Fruit fly (Drosophila melanogaster) whole organism, wandering third instar larva: Measurements from ENCODE around the gene bun.

ENCODE experiments used
- CG32264 ChIP-seq: fragments of 200-800 bp; sonication (Bioruptor generic); optimal IDR thresholded peaks from 2 replicates; lab custom pipeline; 2016; ENCODE audit warnings: missing biosample characterization, missing genetic modification characterization
- GATAd ChIP-seq: sonication (Bioruptor generic); optimal IDR thresholded peaks from 2 replicates; lab custom pipeline; 2016; ENCODE audit warnings: missing biosample characterization, missing genetic modification characterization
- Hr78 ChIP-seq: fragments of >200 bp; optimal IDR thresholded peaks from 2 replicates; lab custom pipeline; 2017; ENCODE audit warnings: missing biosample characterization, missing genetic modification characterization
- Rel ChIP-seq, 2 experiments: fragments of 200-800 bp; sonication (Bioruptor generic) in 1 of 2; optimal IDR thresholded peaks; 2 replicates in 1 of 2; 3 replicates in 1 of 2; lab custom pipeline; 2016 to 2019; ENCODE audit warnings: mild to moderate bottlenecking in 2 of 2, missing biosample characterization in 2 of 2, missing genetic modification characterization in 2 of 2, moderate library complexity in 1 of 2
- dmrt93B ChIP-seq: fragments of 200-800 bp; sonication (Bioruptor generic); optimal IDR thresholded peaks from 2 replicates; lab custom pipeline; 2018; ENCODE audit warnings: missing biosample characterization, mild to moderate bottlenecking, missing genetic modification characterization
- fru ChIP-seq: fragments of 200-800 bp; sonication (Bioruptor generic); optimal IDR thresholded peaks from 3 replicates; lab custom pipeline; 2016; ENCODE audit warnings: missing biosample characterization, mild to moderate bottlenecking, missing genetic modification characterization
- jim ChIP-seq: fragments of 175-275, 200-325 bp; sonication (Bioruptor generic); optimal IDR thresholded peaks from 2 replicates; lab custom pipeline; 2016; ENCODE audit warnings: missing biosample characterization, mild to moderate bottlenecking, missing genetic modification characterization
- pan ChIP-seq: fragments of >200 bp; optimal IDR thresholded peaks from 2 replicates; lab custom pipeline; 2017
- psq ChIP-seq: fragments of 200-800 bp; sonication (Bioruptor generic); optimal IDR thresholded peaks from 3 replicates; lab custom pipeline; 2017; ENCODE audit warnings: missing biosample characterization, mild to moderate bottlenecking, missing genetic modification characterization, moderate library complexity
- sage ChIP-seq: fragments of 200-800 bp; sonication (Bioruptor generic); optimal IDR thresholded peaks from 2 replicates; lab custom pipeline; 2016; ENCODE audit warnings: missing biosample characterization, mild to moderate bottlenecking, missing genetic modification characterization
- usp ChIP-seq: fragments of >200 bp; optimal IDR thresholded peaks from 2 replicates; lab custom pipeline; 2017; ENCODE audit warnings: missing biosample characterization, missing genetic modification characterization

DNA sequence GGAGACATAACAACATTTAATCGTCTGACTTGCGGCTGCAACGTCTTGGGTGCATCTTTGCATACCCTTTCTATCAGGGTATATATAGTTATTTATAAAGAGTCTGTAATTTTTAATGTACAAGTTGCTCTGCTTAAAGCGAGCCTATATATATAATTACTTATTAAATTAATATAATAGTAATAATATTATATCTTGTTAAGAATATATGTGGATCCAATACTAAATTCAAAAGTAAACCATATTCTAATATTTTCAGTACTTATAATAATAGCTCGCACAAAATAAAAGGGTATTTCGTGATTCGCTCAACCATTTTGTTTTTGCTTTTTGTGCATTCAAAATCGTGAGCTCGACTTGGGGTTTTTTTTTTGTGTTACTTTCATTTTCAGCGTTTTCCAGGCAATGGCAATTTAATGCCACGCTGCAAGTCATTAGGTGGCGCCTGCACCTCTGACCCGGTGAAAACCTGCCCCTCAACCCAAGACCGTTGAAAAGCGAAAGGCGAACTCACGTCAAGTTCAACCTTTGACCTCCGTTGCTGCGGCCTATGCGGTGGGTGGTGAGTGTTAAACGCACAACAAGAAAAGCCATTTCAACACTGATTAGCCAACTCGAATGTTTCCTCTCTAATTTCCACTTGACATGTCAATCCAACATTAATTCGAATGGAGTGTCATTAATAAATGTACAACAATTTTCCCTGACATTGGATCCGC, 60.4 kb downstream of the bun start:
- TF ChIP-seq usp, result no peak
- no peak for TF ChIP-seq dmrt93B (GFP tag; lab: Kevin White, UChicago)
- TF ChIP-seq fru, result no peak
- no peak for TF ChIP-seq Hr78 (GFP tag; lab: Kevin White, UChicago)
- TF ChIP-seq GATAd (GFP tag; lab: Kevin White, UChicago), result no peak
- no peak for TF ChIP-seq Rel (GFP tag; optimal IDR thresholded peaks at IDR 0.05; lab: Kevin White, UChicago)
- TF ChIP-seq Rel (tag; optimal IDR thresholded peaks at IDR 0.05; lab: Kevin White, UChicago), result no peak
- no peak for TF ChIP-seq CG32264 (GFP tag; lab: Kevin White, UChicago)
- no peak for TF ChIP-seq sage (GFP tag; lab: Kevin White, UChicago)
- TF ChIP-seq pan (lab: Kevin White, UChicago), result no peak
- TF ChIP-seq psq, result no peak
- TF ChIP-seq jim (GFP tag; lab: Kevin White, UChicago), result no peak
